Fruit fly (Drosophila melanogaster) whole organism, adult: ENCODE data around the gene CG7208.

ENCODE experiments used
- CG11617 ChIP-seq: fragments of 200-800 bp; sonication (Bioruptor generic); optimal IDR thresholded peaks from 2 replicates; lab custom pipeline; 2017; ENCODE audit warnings: mild to moderate bottlenecking, missing biosample characterization, missing genetic modification reagents, missing genetic modification characterization
- CG12768 ChIP-seq: fragments of 200-800 bp; sonication (Bioruptor generic); optimal IDR thresholded peaks from 2 replicates; lab custom pipeline; 2017; ENCODE audit warnings: missing biosample characterization, missing genetic modification characterization, mild to moderate bottlenecking, moderate library complexity, missing genetic modification reagents
- CG14711 ChIP-seq: fragments of 200-800 bp; sonication (Bioruptor generic); optimal IDR thresholded peaks from 2 replicates; lab custom pipeline; 2018; ENCODE audit warnings: missing biosample characterization, mild to moderate bottlenecking, missing genetic modification characterization, moderate library complexity
- CG1620 ChIP-seq: fragments of 200-800 bp; sonication (Bioruptor generic); optimal IDR thresholded peaks from 2 replicates; lab custom pipeline; 2016; ENCODE audit warnings: missing biosample characterization, missing genetic modification characterization
- CG5204 ChIP-seq: fragments of 200-800 bp; sonication (Bioruptor generic); optimal IDR thresholded peaks from 2 replicates; lab custom pipeline; 2016; ENCODE audit warnings: missing biosample characterization, missing genetic modification characterization
- CG7101 ChIP-seq: fragments of 200-800 bp; sonication (Bioruptor generic); optimal IDR thresholded peaks from 2 replicates; lab custom pipeline; 2018; ENCODE audit warnings: missing biosample characterization, mild to moderate bottlenecking, missing genetic modification characterization, moderate library complexity
- Crg-1 ChIP-seq: fragments of 200-800 bp; sonication (Bioruptor generic); optimal IDR thresholded peaks from 2 replicates; lab custom pipeline; 2016; ENCODE audit warnings: missing biosample characterization, missing genetic modification characterization
- Hr96 ChIP-seq: fragments of 200-800 bp; sonication (Bioruptor generic); optimal IDR thresholded peaks from 2 replicates; lab custom pipeline; 2016; ENCODE audit warnings: missing biosample characterization, missing genetic modification characterization
- bab1 ChIP-seq: fragments of 200-800 bp; sonication (Bioruptor generic); optimal IDR thresholded peaks from 3 replicates; lab custom pipeline; 2019; ENCODE audit warnings: missing biosample characterization, mild to moderate bottlenecking, missing genetic modification characterization, moderate library complexity
- cic ChIP-seq: fragments of 200-800 bp; sonication (Bioruptor generic); optimal IDR thresholded peaks from 2 replicates; lab custom pipeline; 2017; ENCODE audit warnings: missing biosample characterization, mild to moderate bottlenecking, missing genetic modification characterization, moderate library complexity
- cnc ChIP-seq, 2 experiments: fragments of >200 bp; optimal IDR thresholded peaks; 2 replicates each; lab custom pipeline; 2017
- kay ChIP-seq: fragments of 200-800 bp; sonication (Bioruptor generic); peaks from one replicate; lab custom pipeline; 2016; ENCODE audit warnings: missing biosample characterization, missing genetic modification characterization, borderline replicate concordance
- toe ChIP-seq: fragments of 200-800 bp; sonication (Bioruptor generic); optimal IDR thresholded peaks from 2 replicates; lab custom pipeline; 2016; ENCODE audit warnings: missing biosample characterization, missing genetic modification characterization

dm6 chr3R:18151820-18152219 is 33.7 kb downstream of the CG7208 start, which contains the start of gene CG14316:
- no peak for TF ChIP-seq Crg-1 (GFP tag; lab: Kevin White, UChicago)
- TF ChIP-seq CG1620 (GFP tag; lab: Kevin White, UChicago) = no peak
- TF ChIP-seq CG11617 (GFP tag; lab: Kevin White, UChicago) = no peak
- TF ChIP-seq Hr96 (GFP tag; lab: Kevin White, UChicago) = no peak
- TF ChIP-seq toe (GFP tag; lab: Kevin White, UChicago) = no peak
- TF ChIP-seq cnc (optimal IDR thresholded peaks at IDR 0.05; lab: Kevin White, UChicago) = no peak
- no peak for TF ChIP-seq CG14711 (tag; lab: Kevin White, UChicago)
- TF ChIP-seq kay (GFP tag; lab: Kevin White, UChicago) = no peak
- no peak for TF ChIP-seq cic (GFP tag; lab: Kevin White, UChicago)
- no peak for TF ChIP-seq bab1 (GFP tag; lab: Kevin White, UChicago)
- TF ChIP-seq CG5204 (GFP tag; lab: Kevin White, UChicago) = no peak
- no peak for TF ChIP-seq CG7101 (tag; lab: Kevin White, UChicago)
- TF ChIP-seq CG12768 = no peak
